Worm (Caenorhabditis elegans) whole organism, L3 larva: ENCODE measurements around the gene mdt-9.

Experiments used
- aly-2 ChIP-seq: fragments of 150-350 bp; optimal IDR thresholded peaks from 2 replicates; lab custom pipeline; 2014; ENCODE audit warnings: missing biosample characterization, missing genetic modification characterization
- pqm-1 ChIP-seq: fragments of 150-350 bp; optimal IDR thresholded peaks from 2 replicates; lab custom pipeline; 2017; ENCODE audit warnings: missing biosample characterization, missing genetic modification characterization, inconsistent platforms

DNA sequence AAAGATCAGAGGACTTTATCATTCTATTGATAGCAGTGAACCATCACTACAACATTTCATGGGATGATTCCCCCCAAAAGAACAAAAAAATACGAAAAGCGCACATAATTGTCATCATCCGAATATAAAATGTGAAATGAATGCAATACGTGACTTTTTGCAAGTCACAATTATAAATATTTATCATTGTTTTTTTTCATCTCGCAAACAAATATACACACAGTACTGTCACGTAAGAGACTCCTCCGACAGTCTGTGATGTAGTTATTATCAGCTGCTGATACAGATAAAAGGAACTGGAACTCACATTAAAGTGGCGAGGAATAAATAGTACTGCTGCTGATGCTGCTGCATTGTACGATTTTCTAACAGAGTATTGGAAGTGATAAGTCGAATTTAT, 10.2 kb downstream of the mdt-9 start:
- TF ChIP-seq aly-2 (tag; lab: Kevin White, UChicago) (no peak), pqm-1 (peak; percentile 91)
